Worm (Caenorhabditis elegans): ENCODE measurements around the gene lir-2.

Gene lir-2

ce11 chrII:7714614-7715186 lies 47.6 kb downstream of the lir-2 start:
- TF ChIP-seq lsy-2 (tag; optimal IDR thresholded peaks at IDR 0.05): peak in 1 of 2 experiments; percentile 49
- TF ChIP-seq ceh-16 (tag; optimal IDR thresholded peaks at IDR 0.05): no peak
- TF ChIP-seq sma-9 (GFP tag; optimal IDR thresholded peaks at IDR 0.05): peak; percentile 57
- TF ChIP-seq sma-9 (tag; optimal IDR thresholded peaks at IDR 0.05): no peak
- no peak for TF ChIP-seq fos-1 (tag; optimal IDR thresholded peaks at IDR 0.05)
- TF ChIP-seq crh-2 (tag; optimal IDR thresholded peaks at IDR 0.05): peak; percentile 91
- peak; percentile 27 for TF ChIP-seq unc-55 (GFP tag; optimal IDR thresholded peaks at IDR 0.05)
- TF ChIP-seq alr-1 (tag; optimal IDR thresholded peaks at IDR 0.05): no peak
- TF ChIP-seq Y55F3AM.14 (GFP tag; optimal IDR thresholded peaks at IDR 0.05): no peak
- TF ChIP-seq nhr-10 (tag; optimal IDR thresholded peaks at IDR 0.05): no peak
- TF ChIP-seq nhr-129 (tag; optimal IDR thresholded peaks at IDR 0.05): peak; percentile 29
- no peak for TF ChIP-seq zag-1 (tag; optimal IDR thresholded peaks at IDR 0.05)
- TF ChIP-seq dmd-4 (tag; optimal IDR thresholded peaks at IDR 0.05): no peak
- no peak for TF ChIP-seq ztf-11 (tag; optimal IDR thresholded peaks at IDR 0.05)
- peak; percentile 76 for TF ChIP-seq C34F6.9 (tag; optimal IDR thresholded peaks at IDR 0.05)
- no peak for TF ChIP-seq ceh-82 (tag; optimal IDR thresholded peaks at IDR 0.05)
- TF ChIP-seq ZK546.5 (tag; optimal IDR thresholded peaks at IDR 0.05): no peak

ce11 chrII:7716112-7716511 lies 49.0 kb downstream of the lir-2 start:
- TF ChIP-seq Y55F3AM.14 (GFP tag; optimal IDR thresholded peaks at IDR 0.05) (no peak), unc-39 (tag; optimal IDR thresholded peaks at IDR 0.05) (no peak), F13H6.1 (tag; optimal IDR thresholded peaks at IDR 0.05) (peak; percentile 36), sma-9 (GFP tag; optimal IDR thresholded peaks at IDR 0.05) (peak; percentile 39), sma-9 (tag; optimal IDR thresholded peaks at IDR 0.05) (no peak), lsy-2 (tag; optimal IDR thresholded peaks at IDR 0.05) (peak in 1 of 2 experiments; percentile 15), C34F6.9 (tag; optimal IDR thresholded peaks at IDR 0.05) (peak; percentile 6)

DNA sequence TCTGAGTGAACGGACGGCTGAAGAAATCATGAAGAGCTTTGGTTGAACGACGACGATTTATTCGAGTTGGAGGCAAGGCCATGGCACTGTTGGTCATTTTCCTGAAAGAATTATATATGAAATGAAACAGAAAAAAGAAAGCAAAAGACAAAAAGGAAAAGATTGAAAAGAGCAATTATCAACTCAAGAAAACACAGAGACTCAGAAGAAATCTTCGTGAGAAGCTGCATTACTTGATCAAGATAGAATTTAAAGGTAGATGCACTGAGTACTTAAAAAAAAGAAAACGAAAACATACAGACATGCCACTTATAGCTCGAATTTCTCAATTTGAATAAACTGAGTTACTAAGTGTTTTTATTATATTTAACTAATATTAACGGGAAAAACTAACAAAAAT lies 51.4 kb downstream of the lir-2 start, which contains the start of gene cpna-5:
cpna-5 (minus strand) TSS at position 101 of the 400 bp plus-strand sequence.
- TF ChIP-seq ztf-1 (GFP tag; conservative IDR thresholded peaks at IDR 0.05): no peak
- TF ChIP-seq lin-13 (GFP tag; optimal IDR thresholded peaks at IDR 0.05): no peak
- no peak for TF ChIP-seq sma-3 (GFP tag; optimal IDR thresholded peaks at IDR 0.05)
- TF ChIP-seq snpc-4 (tag; optimal IDR thresholded peaks at IDR 0.05): no peak
- TF ChIP-seq sem-4 (tag; optimal IDR thresholded peaks at IDR 0.05): no peak
- TF ChIP-seq sma-9 (GFP tag; optimal IDR thresholded peaks at IDR 0.05): no peak
- TF ChIP-seq sma-9 (tag; optimal IDR thresholded peaks at IDR 0.05): no peak
- no peak for TF ChIP-seq egl-27 (tag; optimal IDR thresholded peaks at IDR 0.05)
- no peak for TF ChIP-seq nhr-21 (tag; optimal IDR thresholded peaks at IDR 0.05)
- TF ChIP-seq skn-1 (tag; optimal IDR thresholded peaks at IDR 0.05): no peak
- TF ChIP-seq nhr-10 (tag; optimal IDR thresholded peaks at IDR 0.05): no peak
- TF ChIP-seq elt-3 (tag; optimal IDR thresholded peaks at IDR 0.05): no peak
- no peak for TF ChIP-seq ztf-11 (tag; optimal IDR thresholded peaks at IDR 0.05)
- TF ChIP-seq elt-1 (tag; optimal IDR thresholded peaks at IDR 0.05): no peak
- TF ChIP-seq Y55F3AM.14 (GFP tag; optimal IDR thresholded peaks at IDR 0.05): no peak
- no peak for TF ChIP-seq peb-1 (tag; optimal IDR thresholded peaks at IDR 0.05)
- TF ChIP-seq blmp-1 (tag; optimal IDR thresholded peaks at IDR 0.05; ENCODE audit: insufficient read depth): no peak
- TF ChIP-seq ZK546.5 (tag; optimal IDR thresholded peaks at IDR 0.05): no peak
- no peak for TF ChIP-seq lin-39 (tag; optimal IDR thresholded peaks at IDR 0.05)
- no peak for TF ChIP-seq ama-1 (optimal IDR thresholded peaks at IDR 0.05)

- no peak for TF ChIP-seq nhr-6 (tag; optimal IDR thresholded peaks at IDR 0.05)
- TF ChIP-seq peb-1 (tag; optimal IDR thresholded peaks at IDR 0.05): no peak
- TF ChIP-seq unc-39 (tag; optimal IDR thresholded peaks at IDR 0.05): no peak
- no peak for TF ChIP-seq R02D3.7 (tag; optimal IDR thresholded peaks at IDR 0.05)
- TF ChIP-seq crh-2 (tag; optimal IDR thresholded peaks at IDR 0.05): no peak
- TF ChIP-seq nhr-11 (tag; optimal IDR thresholded peaks at IDR 0.05): no peak
- TF ChIP-seq lin-39 (tag; optimal IDR thresholded peaks at IDR 0.05): no peak
These were observed 52.0 kb downstream of the lir-2 start for ce11 chrII:7719039-7719438.

ce11 chrII:7720479-7720878 lies 53.4 kb downstream of the lir-2 start:
- TF ChIP-seq gmeb-1 (tag; optimal IDR thresholded peaks at IDR 0.05) (no peak), nhr-129 (tag; optimal IDR thresholded peaks at IDR 0.05) (peak; percentile 29)
